Fruit fly (Drosophila melanogaster): ENCODE data around the gene TwdlG.
"Not testable (repeated sequence)": the region's sequence is repeated elsewhere in the genome, so short reads cannot be mapped to it uniquely, and the experiment has no call there.

Gene TwdlG

dm6 chr3R:4214038-4214437, 37.1 kb downstream of the TwdlG start (continued):
- TF ChIP-seq jumu (GFP tag; optimal IDR thresholded peaks at IDR 0.05) (peak; percentile 77), rib (GFP tag; IDR thresholded peaks at IDR 0.05) (peak; percentile 46; the same call in 1 of the 2 replicates), Ada2b (GFP tag; IDR thresholded peaks at IDR 0.05) (peak; percentile 91), CG17802 (tag; optimal IDR thresholded peaks at IDR 0.05) (peak; percentile 45), CHES-1-like (GFP tag; optimal IDR thresholded peaks at IDR 0.05) (peak; percentile 39), Meics (GFP tag; optimal IDR thresholded peaks at IDR 0.05) (peak; percentile 57), CG4424 (GFP tag; optimal IDR thresholded peaks at IDR 0.05) (peak; percentile 78), BEAF-32 (GFP tag; optimal IDR thresholded peaks at IDR 0.05) (no peak), p53 (GFP tag; optimal IDR thresholded peaks at IDR 0.05) (peak; percentile 34), Spps (tag; optimal IDR thresholded peaks at IDR 0.05) (peak; percentile 3), CG12219 (GFP tag; optimal IDR thresholded peaks at IDR 0.05) (peak; percentile 73), CG11085 (GFP tag; IDR thresholded peaks at IDR 0.05) (peak; percentile 73), pnt (GFP tag; optimal IDR thresholded peaks at IDR 0.05) (peak; percentile 83), CG10462 (GFP tag; optimal IDR thresholded peaks at IDR 0.05) (peak; percentile 8), crc (GFP tag; optimal IDR thresholded peaks at IDR 0.05) (peak; percentile 32), CG8765 (GFP tag; IDR thresholded peaks at IDR 0.05) (peak; percentile 16; the same call in 1 of the 2 replicates), Dref (GFP tag; IDR thresholded peaks at IDR 0.05) (no peak), CG11696 (GFP tag; IDR thresholded peaks at IDR 0.05) (peak; percentile 61), ATbp (GFP tag; optimal IDR thresholded peaks at IDR 0.05) (peak; percentile 87), CG33213 (GFP tag; optimal IDR thresholded peaks at IDR 0.05) (peak; percentile 73), gem (tag; optimal IDR thresholded peaks at IDR 0.05) (peak; percentile 78), Hr51 (GFP tag; optimal IDR thresholded peaks at IDR 0.05) (peak; percentile 40 to 85), CG17912 (GFP tag; optimal IDR thresholded peaks at IDR 0.05) (no peak), al (GFP tag; IDR thresholded peaks at IDR 0.05) (peak; percentile 68), CG31365 (tag; optimal IDR thresholded peaks at IDR 0.05) (peak; percentile 31), chif (GFP tag; optimal IDR thresholded peaks at IDR 0.05) (peak; percentile 57 to 78), Vsx1 (GFP tag; optimal IDR thresholded peaks at IDR 0.05) (peak; percentile 32), CG17568 (GFP tag; optimal IDR thresholded peaks at IDR 0.05) (no peak), nau (GFP tag; optimal IDR thresholded peaks at IDR 0.05) (peak; percentile 66), CG9876 (GFP tag; optimal IDR thresholded peaks at IDR 0.05) (peak; percentile 54), Camta (GFP tag; optimal IDR thresholded peaks at IDR 0.05) (peak; percentile 60), gfzf (GFP tag; optimal IDR thresholded peaks at IDR 0.05) (no peak), chinmo (GFP tag; IDR thresholded peaks at IDR 0.05; ENCODE audit: partially characterized antibody) (no peak), Bgb (GFP tag; IDR thresholded peaks at IDR 0.05; ENCODE audit: partially characterized antibody) (no peak), CG14014 (GFP tag; IDR thresholded peaks at IDR 0.05) (peak; percentile 86), HmgD (GFP tag; optimal IDR thresholded peaks at IDR 0.05) (peak; percentile 48), inv (GFP tag; IDR thresholded peaks at IDR 0.05; ENCODE audit: partially characterized antibody) (no peak), HLH4C (GFP tag; IDR thresholded peaks at IDR 0.05; ENCODE audit: partially characterized antibody) (no peak), Dip2 (GFP tag; IDR thresholded peaks at IDR 0.05) (peak; percentile 39; the same call in 1 of the 2 replicates), dpn (GFP tag; optimal IDR thresholded peaks at IDR 0.05) (peak; percentile 58 to 86), CG31388 (GFP tag; optimal IDR thresholded peaks at IDR 0.05) (peak; percentile 40)

DNA sequence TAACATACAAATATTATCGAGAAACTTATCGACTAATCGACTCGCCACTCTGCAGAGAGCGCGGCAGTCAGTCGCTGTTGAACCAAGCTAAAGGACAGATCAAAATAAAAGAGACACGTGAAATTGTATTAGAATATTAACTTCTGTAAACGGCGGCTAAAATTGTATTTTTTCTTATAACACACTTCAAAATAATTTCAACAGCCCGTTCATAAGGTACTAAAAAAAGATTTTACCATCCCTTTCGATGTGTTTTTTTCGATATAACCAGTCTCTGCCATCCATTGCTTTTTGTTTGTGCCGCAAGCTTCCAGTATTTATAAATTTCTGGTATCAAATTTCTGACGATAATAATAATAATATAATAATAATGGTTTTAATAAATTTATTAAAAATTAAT, 39.7 kb downstream of the TwdlG start, which contains the start of gene aux:
TSS of gene aux (plus strand) at position 301 of the 400 bp plus-strand sequence.
- TF ChIP-seq CG6272 (GFP tag; IDR thresholded peaks at IDR 0.05); CG2712 (tag; optimal IDR thresholded peaks at IDR 0.05); sc (optimal IDR thresholded peaks at IDR 0.05); sc (GFP tag; optimal IDR thresholded peaks at IDR 0.05): not testable (repeated sequence)

All from whole organism, embryonic.